Worm (Caenorhabditis elegans) whole organism, L2 larva: Measurements from ENCODE around the gene sre-18.

Experiments
- C34F6.9 ChIP-seq: fragments of 150-350 bp; optimal IDR thresholded peaks from 2 replicates; lab custom pipeline; 2014; ENCODE audit warnings: missing biosample characterization, missing genetic modification characterization
- F13H6.1 ChIP-seq: sonication (generic microtip); optimal IDR thresholded peaks from 2 replicates; lab custom pipeline; 2016; ENCODE audit warnings: missing genetic modification characterization, missing compliant biosample characterization
- Y55F3AM.14 ChIP-seq: fragments of 200-800 bp; sonication (Bioruptor generic); optimal IDR thresholded peaks from 2 replicates; lab custom pipeline; 2018; ENCODE audit warnings: mild to moderate bottlenecking, missing genetic modification characterization, missing compliant biosample characterization
- ZK546.5 ChIP-seq: sonication (generic microtip); optimal IDR thresholded peaks from 2 replicates; lab custom pipeline; 2017; ENCODE audit warnings: missing biosample characterization, missing genetic modification characterization
- alr-1 ChIP-seq: fragments of 150-350 bp; optimal IDR thresholded peaks from 2 replicates; lab custom pipeline; 2014; ENCODE audit warnings: missing biosample characterization, missing genetic modification characterization
- ama-1 ChIP-seq: fragments of 150-350 bp; optimal IDR thresholded peaks from 2 replicates; lab custom pipeline; 2018; ENCODE audit warnings: inconsistent platforms
- ceh-16 ChIP-seq: fragments of 150-350 bp; optimal IDR thresholded peaks from 2 replicates; lab custom pipeline; 2014; ENCODE audit warnings: missing biosample characterization, missing genetic modification characterization
- ceh-82 ChIP-seq: fragments of 150-350 bp; optimal IDR thresholded peaks from 2 replicates; lab custom pipeline; 2014; ENCODE audit warnings: missing biosample characterization, missing genetic modification characterization
- crh-2 ChIP-seq: sonication (generic microtip); optimal IDR thresholded peaks from 2 replicates; lab custom pipeline; 2017; ENCODE audit warnings: missing biosample characterization, missing genetic modification characterization
- elt-1 ChIP-seq: fragments of 150-350 bp; optimal IDR thresholded peaks from 2 replicates; lab custom pipeline; 2014; ENCODE audit warnings: missing biosample characterization, missing genetic modification characterization
- fos-1 ChIP-seq: fragments of 150-350 bp; optimal IDR thresholded peaks from 2 replicates; lab custom pipeline; 2014; ENCODE audit warnings: missing biosample characterization, missing genetic modification characterization
- lin-11 ChIP-seq: fragments of 150-350 bp; sonication (generic microtip); optimal IDR thresholded peaks from 2 replicates; lab custom pipeline; 2014; ENCODE audit warnings: missing biosample characterization, missing genetic modification characterization, inconsistent platforms, mixed read lengths
- lin-13 ChIP-seq: fragments of 150-350 bp; optimal IDR thresholded peaks from 2 replicates; lab custom pipeline; 2014; ENCODE audit warnings: missing biosample characterization, missing genetic modification reagents, missing genetic modification characterization
- lin-39 ChIP-seq: fragments of 150-350 bp; optimal IDR thresholded peaks from 2 replicates; lab custom pipeline; 2014; ENCODE audit warnings: missing biosample characterization, missing genetic modification reagents, missing genetic modification characterization
- mab-5 ChIP-seq: fragments of 150-350 bp; optimal IDR thresholded peaks from 2 replicates; lab custom pipeline; 2014; ENCODE audit warnings: missing biosample characterization, missing genetic modification characterization
- mbf-1 ChIP-seq: sonication (generic microtip); optimal IDR thresholded peaks from 2 replicates; lab custom pipeline; 2017; ENCODE audit warnings: missing biosample characterization, missing genetic modification characterization
- mdl-1 ChIP-seq, 2 experiments: fragments of 150-350 bp in 1 of 2; sonication (generic microtip) in 1 of 2; optimal IDR thresholded peaks; 2 replicates each; lab custom pipeline; 2017; ENCODE audit warnings: missing biosample characterization in 2 of 2, missing genetic modification characterization in 2 of 2
- nhr-10 ChIP-seq: sonication (generic microtip); optimal IDR thresholded peaks from 2 replicates; lab custom pipeline; 2017; ENCODE audit warnings: missing biosample characterization, missing genetic modification characterization
- nhr-12 ChIP-seq: fragments of 150-350 bp; optimal IDR thresholded peaks from 2 replicates; lab custom pipeline; 2014; ENCODE audit warnings: missing biosample characterization, missing genetic modification characterization
- nhr-129 ChIP-seq: fragments of 150-350 bp; optimal IDR thresholded peaks from 2 replicates; lab custom pipeline; 2014; ENCODE audit warnings: missing biosample characterization, missing genetic modification characterization
- peb-1 ChIP-seq: fragments of 150-350 bp; optimal IDR thresholded peaks from 2 replicates; lab custom pipeline; 2014; ENCODE audit warnings: missing biosample characterization, missing genetic modification characterization
- sem-4 ChIP-seq: fragments of 150-350 bp; optimal IDR thresholded peaks from 2 replicates; lab custom pipeline; 2014; ENCODE audit warnings: missing biosample characterization, missing genetic modification reagents, missing genetic modification characterization
- skn-1 ChIP-seq: sonication (generic microtip); optimal IDR thresholded peaks from 2 replicates; lab custom pipeline; 2017; ENCODE audit warnings: missing biosample characterization, missing genetic modification characterization
- sma-3 ChIP-seq: sonication (generic microtip); optimal IDR thresholded peaks from 2 replicates; lab custom pipeline; 2016; ENCODE audit warnings: missing genetic modification reagents, missing genetic modification characterization, missing compliant biosample characterization
- sma-9 ChIP-seq, 2 experiments: fragments of 150-350 bp in 1 of 2; sonication (generic microtip) in 1 of 2; optimal IDR thresholded peaks; 2 replicates each; lab custom pipeline; 2014 to 2016; ENCODE audit warnings: missing genetic modification characterization in 2 of 2, mild to moderate bottlenecking in 1 of 2, missing biosample characterization in 1 of 2, missing compliant biosample characterization in 1 of 2, missing genetic modification reagents in 1 of 2, moderate library complexity in 1 of 2
- unc-39 ChIP-seq: fragments of 150-350 bp; optimal IDR thresholded peaks from 2 replicates; lab custom pipeline; 2014; ENCODE audit warnings: missing biosample characterization, missing genetic modification characterization
- unc-55 ChIP-seq: fragments of 150-350 bp; sonication (generic microtip); optimal IDR thresholded peaks from 3 replicates; lab custom pipeline; 2014; ENCODE audit warnings: missing biosample characterization, missing genetic modification reagents, missing genetic modification characterization
- ztf-1 ChIP-seq: fragments of 200-800 bp; sonication (Bioruptor generic); conservative IDR thresholded peaks from 2 replicates; pipeline ENCODE4 v1.3.6; 2022; ENCODE audit warnings: missing genetic modification characterization, missing compliant biosample characterization
- ztf-11 ChIP-seq: sonication (generic microtip); optimal IDR thresholded peaks from 2 replicates; lab custom pipeline; 2017; ENCODE audit warnings: missing biosample characterization, missing genetic modification characterization

The sre-18 gene

ce11 chrIV:12238851-12239250 is 9.3 kb upstream of the sre-18 start, which contains the start of gene sre-19:
Gene sre-19 (minus strand): TSS chrIV:12238951.
- TF ChIP-seq nhr-12 (no peak), lin-11 (tag; lab: Kevin White, UChicago) (no peak), ZK546.5 (tag; lab: Kevin White, UChicago) (no peak), mbf-1 (tag; lab: Kevin White, UChicago) (no peak), Y55F3AM.14 (no peak), lin-39 (tag; lab: Kevin White, UChicago) (no peak), ceh-82 (no peak), C34F6.9 (tag; lab: Kevin White, UChicago) (no peak), peb-1 (tag; lab: Kevin White, UChicago) (no peak), F13H6.1 (tag; lab: Kevin White, UChicago) (no peak), crh-2 (no peak), nhr-10 (tag; lab: Kevin White, UChicago) (no peak), ceh-16 (tag; lab: Kevin White, UChicago) (no peak), sem-4 (tag; lab: Kevin White, UChicago) (no peak)

ce11 chrIV:12236011-12236410 is 6.4 kb upstream of the sre-18 start, which contains the start of gene sre-16:
Gene sre-16 (minus strand): TSS chrIV:12236111.
- TF ChIP-seq sem-4 (tag; lab: Kevin White, UChicago) (no peak), nhr-10 (tag; lab: Kevin White, UChicago) (no peak), lin-13 (GFP tag; lab: Kevin White, UChicago) (no peak), mab-5 (tag; lab: Kevin White, UChicago) (no peak), F13H6.1 (tag; lab: Kevin White, UChicago) (no peak), skn-1 (tag; lab: Kevin White, UChicago) (no peak), nhr-129 (tag; lab: Kevin White, UChicago) (no peak), elt-1 (tag; lab: Kevin White, UChicago) (no peak), ztf-11 (no peak), unc-55 (GFP tag; lab: Kevin White, UChicago) (no peak)

ce11 chrIV:12227012-12227411 is 2.6 kb downstream of the sre-18 start, which contains the start of gene mlt-3:
Gene mlt-3 (minus strand): TSS chrIV:12227112.
- TF ChIP-seq sma-9 (GFP tag; optimal IDR thresholded peaks at IDR 0.05; lab: Kevin White, UChicago) (no peak), sma-9 (tag; optimal IDR thresholded peaks at IDR 0.05; lab: Kevin White, UChicago) (no peak), sma-3 (GFP tag; lab: Kevin White, UChicago) (peak; percentile 39)

DNA sequence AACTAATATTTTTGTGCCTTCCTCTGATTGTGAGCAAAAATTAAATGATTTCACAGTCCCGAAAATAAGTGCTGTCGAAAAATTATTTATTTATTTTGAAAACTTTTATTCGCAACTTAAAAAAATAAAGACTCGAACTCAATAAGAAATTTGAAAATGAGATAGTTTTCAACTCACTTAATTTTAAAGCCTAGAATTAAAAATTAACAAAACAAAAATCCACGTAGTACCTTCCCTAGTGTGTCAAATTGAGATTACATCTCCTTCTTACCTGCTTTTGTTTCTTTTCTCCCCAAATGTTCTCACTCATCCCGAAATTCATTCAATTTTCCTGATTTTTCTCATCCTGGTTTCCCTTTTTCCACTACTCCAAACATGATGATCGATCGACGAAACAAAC is 10.3 kb downstream of the sre-18 start, which contains the start of gene F35G2.5:
TSS of gene F35G2.5 (plus strand) at position 301 of the 400 bp plus-strand sequence.
- TF ChIP-seq mdl-1 (tag; optimal IDR thresholded peaks at IDR 0.05; lab: Kevin White, UChicago) (no peak), ceh-82 (no peak), sem-4 (tag; lab: Kevin White, UChicago) (no peak), lin-13 (GFP tag; lab: Kevin White, UChicago) (no peak), peb-1 (tag; lab: Kevin White, UChicago) (no peak), ztf-1 (no peak), F13H6.1 (tag; lab: Kevin White, UChicago) (no peak), crh-2 (no peak), fos-1 (tag; lab: Kevin White, UChicago) (no peak), ceh-16 (tag; lab: Kevin White, UChicago) (no peak)

DNA sequence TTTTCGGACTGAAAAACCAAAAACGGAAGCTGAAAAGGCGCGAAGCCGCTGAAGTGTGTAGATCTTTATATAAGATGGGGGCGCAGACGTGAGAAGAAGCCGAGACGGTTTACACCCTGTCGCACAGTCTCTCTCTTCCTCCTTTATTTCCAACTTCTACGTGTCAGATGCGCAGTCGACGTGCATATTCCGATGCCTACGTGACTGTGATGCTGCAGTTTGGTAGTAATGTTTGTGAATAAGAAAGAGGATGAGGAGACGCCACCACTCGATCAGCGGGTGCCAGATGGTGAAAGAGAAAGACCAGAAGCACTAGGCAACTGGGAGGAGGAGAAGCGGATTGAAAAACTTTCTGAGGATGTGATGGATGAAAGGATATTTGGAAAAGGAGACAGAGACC is 11.3 kb downstream of the sre-18 start:
- TF ChIP-seq ZK546.5 (tag; lab: Kevin White, UChicago) (no peak), nhr-129 (tag; lab: Kevin White, UChicago) (peak; percentile 5)

DNA sequence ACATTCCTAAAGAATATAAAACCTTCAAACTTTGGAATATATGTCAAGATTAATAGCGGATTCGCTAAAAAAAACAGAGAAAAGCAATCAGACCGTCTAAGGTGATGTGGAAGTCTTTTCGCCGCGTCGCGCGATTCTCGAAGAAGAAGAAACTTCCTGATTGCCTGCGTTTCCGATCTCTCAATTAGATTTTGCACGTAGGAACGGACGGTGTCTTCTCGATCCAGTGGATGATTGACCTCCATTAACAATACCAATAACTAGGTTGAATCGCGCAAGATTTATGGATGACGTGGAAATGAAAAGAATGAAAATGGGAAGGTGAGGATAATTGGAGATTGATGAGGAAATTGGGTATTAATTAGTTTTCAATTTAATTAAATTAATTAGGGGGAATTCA is 12.4 kb downstream of the sre-18 start:
- TF ChIP-seq ceh-82 (no peak), unc-39 (tag; lab: Kevin White, UChicago) (no peak), ama-1 (peak; percentile 22), nhr-129 (tag; lab: Kevin White, UChicago) (peak; percentile 43), sem-4 (tag; lab: Kevin White, UChicago) (no peak)

DNA sequence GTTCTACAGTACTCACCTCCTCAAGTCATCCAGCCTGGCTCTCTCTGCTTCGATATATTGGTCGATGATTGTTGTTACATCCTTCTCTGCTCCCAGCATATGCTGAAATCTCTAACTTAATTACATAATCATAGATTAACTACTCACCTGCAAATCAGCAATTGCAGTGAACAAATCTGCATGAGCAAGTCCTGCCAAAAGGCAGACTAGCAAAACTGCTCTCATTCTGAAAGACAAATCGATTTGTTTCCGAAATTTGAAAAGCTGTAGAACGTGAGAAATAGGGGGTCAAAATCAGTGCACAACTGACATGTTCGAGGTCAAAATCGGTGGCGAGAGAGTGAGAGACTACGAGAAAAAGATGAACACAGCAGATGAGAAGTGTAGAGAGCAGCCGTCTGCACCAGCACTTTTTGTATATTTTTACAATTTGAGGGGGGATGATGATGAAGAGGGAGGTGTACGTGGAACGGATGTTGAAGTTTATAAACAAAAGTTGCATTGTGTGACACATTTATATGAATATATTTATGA is 13.8 kb downstream of the sre-18 start, which contains the start of gene phy-2:
TSS of gene phy-2 (minus strand) at position 226 of the 534 bp plus-strand sequence.
- TF ChIP-seq alr-1 (tag; lab: Kevin White, UChicago) (no peak), nhr-129 (tag; lab: Kevin White, UChicago) (peak; percentile 22)
- TF ChIP-seq, all 48 proteins: peak for 1
